Fruit fly (Drosophila melanogaster) whole organism, embryonic: Measurements from ENCODE around the gene pbl.

Experiments used
- Aef1 ChIP-seq: fragments of 200-800 bp; sonication (Bioruptor generic); IDR thresholded peaks from 3 replicates; pipeline ENCODE4 v1.3.6; 2022; ENCODE audit warnings: missing biosample characterization, missing genetic modification characterization
- Asciz ChIP-seq: fragments of 200-800 bp; sonication (Bioruptor generic); optimal IDR thresholded peaks from 2 replicates; lab custom pipeline; 2017; ENCODE audit warnings: missing biosample characterization, mild to moderate bottlenecking, missing genetic modification characterization, missing genetic modification reagents
- C15 ChIP-seq: fragments of 200-800 bp; sonication (Bioruptor generic); IDR thresholded peaks from 3 replicates; pipeline ENCODE4 v1.3.6; 2022; ENCODE audit warnings: missing biosample characterization, missing genetic modification characterization
- CG10543 ChIP-seq: fragments of 200-800 bp; sonication (Bioruptor generic); optimal IDR thresholded peaks from 3 replicates; lab custom pipeline; 2017; ENCODE audit warnings: missing biosample characterization, mild to moderate bottlenecking, missing genetic modification characterization, moderate library complexity
- CG11695 ChIP-seq: fragments of 200-800 bp; sonication (Bioruptor generic); IDR thresholded peaks from 3 replicates; pipeline ENCODE4 v1.3.6; 2022; ENCODE audit warnings: missing biosample characterization, missing genetic modification characterization
- CG11696 ChIP-seq: fragments of 200-800 bp; sonication (Bioruptor generic); IDR thresholded peaks from 2 replicates; pipeline ENCODE4 v1.3.6; 2022; ENCODE audit warnings: missing biosample characterization, missing genetic modification characterization
- CG12155 ChIP-seq: fragments of 200-800 bp; sonication (Bioruptor generic); optimal IDR thresholded peaks from 3 replicates; lab custom pipeline; 2016; ENCODE audit warnings: missing biosample characterization, missing genetic modification characterization
- CG14014 ChIP-seq: fragments of 200-800 bp; sonication (Bioruptor generic); IDR thresholded peaks from 2 replicates; pipeline ENCODE4 v1.3.6; 2022; ENCODE audit warnings: missing biosample characterization, missing genetic modification characterization
- CG16863 ChIP-seq: fragments of 200-800 bp; sonication (Bioruptor generic); optimal IDR thresholded peaks from 3 replicates; lab custom pipeline; 2016; ENCODE audit warnings: missing biosample characterization, missing genetic modification characterization
- CG17568 ChIP-seq: fragments of 200-800 bp; sonication (Bioruptor generic); optimal IDR thresholded peaks from 2 replicates; lab custom pipeline; 2018; ENCODE audit warnings: missing biosample characterization, mild to moderate bottlenecking, missing genetic modification characterization, moderate library complexity
- CG18599 ChIP-seq: fragments of 200-800 bp; sonication (Bioruptor generic); optimal IDR thresholded peaks from 3 replicates; lab custom pipeline; 2017; ENCODE audit warnings: missing biosample characterization, missing genetic modification characterization, mild to moderate bottlenecking, moderate library complexity, missing genetic modification reagents
- CG2202 ChIP-seq: fragments of 200-800 bp; sonication (Bioruptor generic); optimal IDR thresholded peaks from 2 replicates; lab custom pipeline; 2018; ENCODE audit warnings: missing biosample characterization, mild to moderate bottlenecking, missing genetic modification characterization
- CG2678 ChIP-seq: fragments of 200-800 bp; sonication (Bioruptor generic); optimal IDR thresholded peaks from 3 replicates; lab custom pipeline; 2019; ENCODE audit warnings: missing biosample characterization, mild to moderate bottlenecking, missing genetic modification characterization, moderate library complexity
- CG32772 ChIP-seq: fragments of 200-800 bp; sonication (Bioruptor generic); IDR thresholded peaks from 2 replicates; pipeline ENCODE4 v1.3.6; 2022; ENCODE audit warnings: missing biosample characterization, missing genetic modification characterization
- CG4424 ChIP-seq: fragments of 200-800 bp; sonication (Bioruptor generic); optimal IDR thresholded peaks from 3 replicates; lab custom pipeline; 2016; ENCODE audit warnings: missing biosample characterization, missing genetic modification characterization
- CG4854 ChIP-seq: fragments of 200-800 bp; sonication (Bioruptor generic); optimal IDR thresholded peaks from 2 replicates; lab custom pipeline; 2016; ENCODE audit warnings: missing biosample characterization, missing genetic modification characterization, inconsistent platforms
- CG5180 ChIP-seq: fragments of 200-800 bp; sonication (Bioruptor generic); optimal IDR thresholded peaks from 3 replicates; lab custom pipeline; 2017; ENCODE audit warnings: missing biosample characterization, missing genetic modification characterization, mild to moderate bottlenecking, moderate library complexity, missing genetic modification reagents
- CG6791 ChIP-seq: fragments of 200-800 bp; sonication (Bioruptor generic); IDR thresholded peaks from 3 replicates; pipeline ENCODE4 v1.3.6; 2022; ENCODE audit warnings: missing biosample characterization, missing genetic modification characterization; ENCODE audit not compliant: partially characterized antibody
- CG7786 ChIP-seq: fragments of 200-800 bp; sonication (Bioruptor generic); optimal IDR thresholded peaks from 2 replicates; lab custom pipeline; 2016; ENCODE audit warnings: missing biosample characterization, missing genetic modification characterization
- CG8765 ChIP-seq: fragments of 200-800 bp; sonication (Bioruptor generic); IDR thresholded peaks from 2 replicates; pipeline ENCODE4 v1.3.6; 2022; ENCODE audit warnings: missing biosample characterization, missing genetic modification characterization
- Dad ChIP-seq: fragments of 200-800 bp; sonication (Bioruptor generic); optimal IDR thresholded peaks from 3 replicates; lab custom pipeline; 2016; ENCODE audit warnings: missing biosample characterization, missing genetic modification characterization
- Deaf1 ChIP-seq: fragments of 200-800 bp; optimal IDR thresholded peaks from 3 replicates; lab custom pipeline; 2019; ENCODE audit warnings: missing biosample characterization, mild to moderate bottlenecking, missing genetic modification characterization, moderate library complexity
- Elba2 ChIP-seq: fragments of 200-800 bp; sonication (Bioruptor generic); optimal IDR thresholded peaks from 3 replicates; lab custom pipeline; 2016; ENCODE audit warnings: missing biosample characterization, missing genetic modification characterization
- Hey ChIP-seq: fragments of 200-800 bp; sonication (Bioruptor generic); optimal IDR thresholded peaks from 3 replicates; lab custom pipeline; 2018; ENCODE audit warnings: missing biosample characterization, mild to moderate bottlenecking, missing genetic modification characterization
- Lhr ChIP-seq: fragments of 200-800 bp; sonication (Bioruptor generic); optimal IDR thresholded peaks from 3 replicates; lab custom pipeline; 2017; ENCODE audit warnings: mild to moderate bottlenecking, missing biosample characterization, missing genetic modification reagents, missing genetic modification characterization
- Nf-YC ChIP-seq: fragments of 200-800 bp; optimal IDR thresholded peaks from 3 replicates; lab custom pipeline; 2019; ENCODE audit warnings: missing biosample characterization, mild to moderate bottlenecking, missing genetic modification characterization, moderate library complexity
- Taf1 ChIP-seq: fragments of 200-800 bp; sonication (Bioruptor generic); IDR thresholded peaks from 2 replicates; pipeline ENCODE4 v1.3.6; 2022; ENCODE audit warnings: missing biosample characterization, missing genetic modification characterization
- Usf ChIP-seq: fragments of 200-800 bp; sonication (Bioruptor generic); optimal IDR thresholded peaks from 2 replicates; lab custom pipeline; 2017; ENCODE audit warnings: missing genotype, missing biosample characterization, missing genetic modification characterization
- az2 ChIP-seq: fragments of 200-800 bp; sonication (Bioruptor generic); optimal IDR thresholded peaks from 3 replicates; lab custom pipeline; 2016; ENCODE audit warnings: missing biosample characterization, missing genetic modification characterization
- br ChIP-seq: fragments of >200 bp; optimal IDR thresholded peaks from 2 replicates; lab custom pipeline; 2017
- chinmo ChIP-seq: fragments of 200-800 bp; sonication (Bioruptor generic); IDR thresholded peaks from 4 replicates; pipeline ENCODE4 v1.3.6; 2022; ENCODE audit warnings: missing biosample characterization, missing genetic modification characterization; ENCODE audit not compliant: partially characterized antibody
- chm ChIP-seq: fragments of 200-800 bp; sonication (Bioruptor generic); IDR thresholded peaks from 2 replicates; pipeline ENCODE4 v1.3.6; 2022; ENCODE audit warnings: missing biosample characterization, missing genetic modification characterization
- chn ChIP-seq: fragments of 200-800 bp; sonication (Bioruptor generic); optimal IDR thresholded peaks from 2 replicates; lab custom pipeline; 2016; ENCODE audit warnings: missing biosample characterization, missing genetic modification characterization
- exex ChIP-seq: fragments of 200-800 bp; sonication (Bioruptor generic); optimal IDR thresholded peaks from 4 replicates; lab custom pipeline; 2018; ENCODE audit warnings: missing biosample characterization, mild to moderate bottlenecking, missing genetic modification characterization, moderate library complexity
- grn ChIP-seq: fragments of 200-800 bp; sonication (Bioruptor generic); optimal IDR thresholded peaks from 3 replicates; lab custom pipeline; 2017; ENCODE audit warnings: missing biosample characterization, missing genetic modification characterization
- her ChIP-seq: fragments of 200-800 bp; sonication (Bioruptor generic); optimal IDR thresholded peaks from 2 replicates; lab custom pipeline; 2016; ENCODE audit warnings: missing biosample characterization, missing genetic modification characterization
- hkb ChIP-seq, 2 experiments: fragments of 200-800 bp in 1 of 2; fragments of >200 bp in 1 of 2; sonication (Bioruptor generic) in 1 of 2; IDR thresholded peaks in 1 of 2; optimal IDR thresholded peaks in 1 of 2; 2 replicates each; pipeline versions ENCODE4 v1.3.6 to Lab custom; 2017 to 2022; ENCODE audit warnings: missing biosample characterization in 1 of 2, missing genetic modification characterization in 1 of 2
- insv ChIP-seq, 2 experiments: fragments of 200-800 bp; sonication (Bioruptor generic); optimal IDR thresholded peaks; 3 replicates each; lab custom pipeline; 2016 to 2018; ENCODE audit warnings: missing biosample characterization in 2 of 2, missing genetic modification characterization in 2 of 2
- kah ChIP-seq: fragments of 200-800 bp; sonication (Bioruptor generic); optimal IDR thresholded peaks from 2 replicates; lab custom pipeline; 2018; ENCODE audit warnings: missing biosample characterization, mild to moderate bottlenecking, missing genetic modification characterization
- lab ChIP-seq: fragments of 200-800 bp; sonication (Bioruptor generic); optimal IDR thresholded peaks from 3 replicates; lab custom pipeline; 2017; ENCODE audit warnings: missing biosample characterization, missing genetic modification characterization, mild to moderate bottlenecking, moderate library complexity, missing genetic modification reagents
- nerfin-1 ChIP-seq: fragments of 200-800 bp; sonication (Bioruptor generic); optimal IDR thresholded peaks from 3 replicates; lab custom pipeline; 2019; ENCODE audit warnings: missing biosample characterization, mild to moderate bottlenecking, missing genetic modification characterization, moderate library complexity
- nerfin-2 ChIP-seq: fragments of 200-800 bp; sonication (Bioruptor generic); IDR thresholded peaks from 2 replicates; pipeline ENCODE4 v1.3.6; 2022; ENCODE audit warnings: missing biosample characterization, missing genetic modification characterization; ENCODE audit not compliant: partially characterized antibody
- pfk ChIP-seq: fragments of 200-800 bp; sonication (Bioruptor generic); optimal IDR thresholded peaks from 2 replicates; lab custom pipeline; 2018; ENCODE audit warnings: missing biosample characterization, mild to moderate bottlenecking, missing genetic modification characterization, moderate library complexity
- pho ChIP-seq: fragments of 200-800 bp; sonication (Bioruptor generic); optimal IDR thresholded peaks from 2 replicates; lab custom pipeline; 2016; ENCODE audit warnings: missing biosample characterization, missing genetic modification characterization
- salm ChIP-seq: fragments of 200-800 bp; sonication (Bioruptor generic); optimal IDR thresholded peaks from 2 replicates; lab custom pipeline; 2018; ENCODE audit warnings: missing biosample characterization, mild to moderate bottlenecking, missing genetic modification characterization
- sd ChIP-seq: fragments of 200-800 bp; sonication (Bioruptor generic); optimal IDR thresholded peaks from 3 replicates; lab custom pipeline; 2018; ENCODE audit warnings: missing biosample characterization, mild to moderate bottlenecking, missing genetic modification characterization, moderate library complexity
- sens ChIP-seq: fragments of 200-800 bp; sonication (Bioruptor generic); peaks from one replicate; lab custom pipeline; 2016; ENCODE audit warnings: missing biosample characterization, missing genetic modification characterization
- tll ChIP-seq, 2 experiments: fragments of 200-800 bp in 1 of 2; fragments of >200 bp in 1 of 2; sonication (Bioruptor generic) in 1 of 2; optimal IDR thresholded peaks; 2 replicates each; lab custom pipeline; 2017 to 2019; ENCODE audit warnings: missing biosample characterization in 2 of 2, missing genetic modification characterization in 2 of 2, mild to moderate bottlenecking in 1 of 2, moderate library complexity in 1 of 2
- zf30C ChIP-seq: fragments of 200-800 bp; sonication (Bioruptor generic); optimal IDR thresholded peaks from 3 replicates; lab custom pipeline; 2018; ENCODE audit warnings: missing biosample characterization, mild to moderate bottlenecking, missing genetic modification characterization

The pbl gene

DNA sequence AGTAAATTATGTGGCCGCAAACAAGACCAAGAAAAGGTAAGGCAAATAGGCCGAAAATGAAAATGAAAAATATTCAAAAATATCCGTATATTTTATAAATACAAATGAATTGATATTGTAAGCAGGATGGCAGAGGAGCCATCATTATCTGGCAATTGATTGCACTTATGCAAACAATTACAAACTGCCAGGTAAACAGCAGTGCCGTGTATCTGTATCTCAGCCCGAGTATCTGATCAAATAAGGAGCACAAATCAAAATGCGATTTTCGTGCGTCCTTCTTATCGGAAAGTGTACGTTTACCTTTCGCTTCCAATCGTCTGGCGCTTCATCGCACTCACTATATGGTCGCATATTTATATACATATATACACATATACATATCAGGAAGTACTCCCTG, 31.3 kb upstream of the pbl start (continued):
- TF ChIP-seq Deaf1 (tag; lab: Kevin White, UChicago) = no peak
- TF ChIP-seq insv (GFP tag; optimal IDR thresholded peaks at IDR 0.05; lab: Kevin White, UChicago) = peak in 1 of 2 experiments; percentile 42
- TF ChIP-seq tll (GFP tag; optimal IDR thresholded peaks at IDR 0.05; lab: Kevin White, UChicago) = peak in 1 of 2 experiments; percentile 45
- TF ChIP-seq pfk (GFP tag; lab: Kevin White, UChicago) = no peak
- TF ChIP-seq chm (GFP tag; lab: Robert Waterston, UW) = no peak
- TF ChIP-seq CG14014 = no peak
- no peak for TF ChIP-seq br (lab: Kevin White, UChicago)
- no peak for TF ChIP-seq Taf1 (GFP tag; lab: Robert Waterston, UW)
- TF ChIP-seq az2 = no peak
- TF ChIP-seq, all 482 proteins: peak for 9

DNA sequence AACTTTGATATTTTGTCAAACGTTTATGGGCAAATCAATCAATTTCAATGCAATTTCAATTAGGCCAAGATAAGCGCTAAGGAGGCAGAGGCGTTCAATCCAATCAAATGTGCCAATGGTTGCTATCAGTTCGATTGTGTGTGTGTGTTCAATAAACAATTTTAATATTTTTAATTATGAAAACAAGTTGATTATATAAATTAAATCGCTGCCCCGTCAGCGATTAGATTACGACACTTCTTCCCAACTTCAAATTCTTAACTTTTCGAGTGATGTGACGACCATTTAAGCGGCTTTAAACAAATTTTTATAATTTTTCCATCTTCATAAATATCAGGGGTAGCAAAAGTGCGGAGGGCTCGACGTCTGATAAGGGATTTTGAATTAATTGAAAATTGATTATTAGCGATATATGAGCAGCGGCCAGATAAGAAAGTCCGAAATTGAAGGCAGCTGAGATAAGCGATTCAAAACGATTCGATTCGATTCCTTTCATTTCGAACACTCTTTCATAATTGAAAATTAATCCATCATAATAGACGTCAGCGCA, 30.7 kb upstream of the pbl start:
- no peak for TF ChIP-seq nerfin-1 (tag; lab: Kevin White, UChicago)
- TF ChIP-seq CG16863 (GFP tag; lab: Kevin White, UChicago) = no peak
- peak; percentile 7 for TF ChIP-seq sens (GFP tag; lab: Kevin White, UChicago)
- peak; percentile 64 for TF ChIP-seq sd (tag; lab: Kevin White, UChicago)
- no peak for TF ChIP-seq CG32772 (GFP tag; lab: Robert Waterston, UW)
- TF ChIP-seq grn = peak; percentile 93
- no peak for TF ChIP-seq Usf (GFP tag; lab: Kevin White, UChicago)
- no peak for TF ChIP-seq C15 (GFP tag; lab: Robert Waterston, UW)
- TF ChIP-seq CG5180 (GFP tag; lab: Kevin White, UChicago) = no peak
- peak; percentile 21 for TF ChIP-seq CG2678 (tag; lab: Kevin White, UChicago)
- no peak for TF ChIP-seq CG14014
- 0 out of 4 replicates have a peak, but pooled peaks have one; percentile 20 for TF ChIP-seq chinmo (GFP tag; lab: Robert Waterston, UW)
- no peak for TF ChIP-seq CG2202 (tag; lab: Kevin White, UChicago)
- TF ChIP-seq zf30C = no peak
- peak; percentile 47 for TF ChIP-seq lab (GFP tag; lab: Kevin White, UChicago)
- TF ChIP-seq CG8765 (GFP tag; lab: Robert Waterston, UW) = no peak
- TF ChIP-seq Dad (GFP tag; lab: Kevin White, UChicago) = no peak
- TF ChIP-seq Elba2 = no peak
- no peak for TF ChIP-seq CG17568 (GFP tag; lab: Kevin White, UChicago)
- TF ChIP-seq CG4424 = no peak
- TF ChIP-seq chn (GFP tag; lab: Kevin White, UChicago) = no peak
- no peak for TF ChIP-seq CG7786 (GFP tag; lab: Kevin White, UChicago)
- no peak for TF ChIP-seq Lhr (GFP tag; lab: Kevin White, UChicago)
- TF ChIP-seq exex (tag; lab: Kevin White, UChicago) = peak; percentile 100
- no peak for TF ChIP-seq CG6791 (GFP tag; lab: Robert Waterston, UW)
- TF ChIP-seq CG12155 (GFP tag; lab: Kevin White, UChicago) = no peak
- TF ChIP-seq Hey (tag; lab: Kevin White, UChicago) = no peak
- TF ChIP-seq nerfin-2 (GFP tag; lab: Robert Waterston, UW) = no peak
- TF ChIP-seq CG11695 (GFP tag; lab: Robert Waterston, UW) = no peak
- no peak for TF ChIP-seq Aef1 (GFP tag; lab: Robert Waterston, UW)
- no peak for TF ChIP-seq kah (GFP tag; lab: Kevin White, UChicago)
- no peak for TF ChIP-seq Asciz (GFP tag; lab: Kevin White, UChicago)
- no peak for TF ChIP-seq her (GFP tag; lab: Kevin White, UChicago)
- no peak for TF ChIP-seq Nf-YC (tag; lab: Kevin White, UChicago)
- no peak for TF ChIP-seq CG4854 (GFP tag; lab: Kevin White, UChicago)
- TF ChIP-seq pho = no peak
- peak; percentile 67 for TF ChIP-seq CG10543 (GFP tag; lab: Kevin White, UChicago)
- no peak for TF ChIP-seq hkb (optimal IDR thresholded peaks at IDR 0.05; lab: Kevin White, UChicago)
- TF ChIP-seq hkb (GFP tag; IDR thresholded peaks at IDR 0.05; lab: Robert Waterston, UW) = no peak
- TF ChIP-seq salm (tag; lab: Kevin White, UChicago) = peak; percentile 6
- no peak for TF ChIP-seq CG11696 (GFP tag; lab: Robert Waterston, UW)
- TF ChIP-seq CG18599 (GFP tag; lab: Kevin White, UChicago) = peak; percentile 41
